Worm (Caenorhabditis elegans) whole organism, L4/young adult: ENCODE measurements around the gene best-16.

ENCODE experiments used
- W03F9.2 ChIP-seq: fragments of 150-350 bp; optimal IDR thresholded peaks from 2 replicates; lab custom pipeline; 2014; ENCODE audit warnings: missing biosample characterization, missing genetic modification characterization
- dao-5 ChIP-seq: sonication (generic microtip); optimal IDR thresholded peaks from 2 replicates; lab custom pipeline; 2016; ENCODE audit warnings: missing genotype, missing genetic modification characterization, moderate library complexity, missing compliant biosample characterization
- him-1 ChIP-seq: sonication (generic microtip); optimal IDR thresholded peaks from 2 replicates; lab custom pipeline; 2016; ENCODE audit warnings: missing genotype, missing genetic modification reagents, missing genetic modification characterization, missing compliant biosample characterization

ce11 chrIV:7176887-7177286 lies 18.7 kb downstream of the best-16 start, which contains the start of gene str-44:
- no peak for TF ChIP-seq him-1 (tag; lab: Kevin White, UChicago)
- TF ChIP-seq W03F9.2, result no peak
- TF ChIP-seq dao-5 (tag; lab: Kevin White, UChicago), result no peak
